Worm (Caenorhabditis elegans): ENCODE data around the gene cpb-1.

cpb-1 gene

ce11 chrIII:9366376-9366775, 44.3 kb downstream of the cpb-1 start:
- TF ChIP-seq efl-1 (optimal IDR thresholded peaks at IDR 0.05) (no peak), efl-1 (GFP tag; optimal IDR thresholded peaks at IDR 0.05 in 1 of 2) (peak in 1 of 2 experiments; percentile 28), ets-5 (GFP tag; IDR thresholded peaks at IDR 0.05) (no peak), egl-27 (tag; optimal IDR thresholded peaks at IDR 0.05) (no peak), elt-2 (tag; optimal IDR thresholded peaks at IDR 0.05) (peak; percentile 27)

ce11 chrIII:9366971-9367370, 44.9 kb downstream of the cpb-1 start, which contains the start of gene crn-6:
Gene crn-6 (plus strand): TSS chrIII:9367271.
- TF ChIP-seq snu-23 (GFP tag; optimal IDR thresholded peaks at IDR 0.05) = no peak
- TF ChIP-seq egl-13 (tag; optimal IDR thresholded peaks at IDR 0.05) = no peak
- TF ChIP-seq mef-2 (tag; optimal IDR thresholded peaks at IDR 0.05) = no peak
- TF ChIP-seq nhr-85 (tag) = no peak
- no peak for TF ChIP-seq unc-30 (tag; optimal IDR thresholded peaks at IDR 0.05)
- TF ChIP-seq blmp-1 (tag; optimal IDR thresholded peaks at IDR 0.05) = no peak
- TF ChIP-seq zag-1 (tag; optimal IDR thresholded peaks at IDR 0.05) = no peak
- TF ChIP-seq sox-4 (tag; optimal IDR thresholded peaks at IDR 0.05) = no peak
- TF ChIP-seq sptf-1 (tag; optimal IDR thresholded peaks at IDR 0.05) = no peak

- no peak for TF ChIP-seq efl-1 (optimal IDR thresholded peaks at IDR 0.05)
- TF ChIP-seq efl-1 (GFP tag; optimal IDR thresholded peaks at IDR 0.05 in 1 of 2) = peak in 1 of 2 experiments; percentile 25
- TF ChIP-seq ceh-88 (GFP tag; IDR thresholded peaks at IDR 0.05) = no peak
- no peak for TF ChIP-seq nhr-47 (tag; optimal IDR thresholded peaks at IDR 0.05)
- no peak for TF ChIP-seq nhr-12 (tag; optimal IDR thresholded peaks at IDR 0.05)
- TF ChIP-seq pax-3 (tag; optimal IDR thresholded peaks at IDR 0.05) = no peak
- no peak for TF ChIP-seq skn-1 (tag; optimal IDR thresholded peaks at IDR 0.05)
- TF ChIP-seq lin-14 (GFP tag; optimal IDR thresholded peaks at IDR 0.05) = peak; percentile 13
- peak; percentile 39 for TF ChIP-seq fkh-10 (GFP tag; optimal IDR thresholded peaks at IDR 0.05)
Observed at ce11 chrIII:9373779-9374178, 51.7 kb downstream of the cpb-1 start.
